Worm (Caenorhabditis elegans) whole organism, midembryonic: ENCODE results near the gene F59B10.2.

Source experiments
- T22C8.4 ChIP-seq: fragments of 200-800 bp; sonication (Bioruptor generic); IDR thresholded peaks from 2 replicates; pipeline ENCODE4 v1.3.6; 2022; ENCODE audit warnings: missing genetic modification characterization, missing compliant biosample characterization
- cog-1 ChIP-seq: sonication (generic microtip); optimal IDR thresholded peaks from 2 replicates; lab custom pipeline; 2016; ENCODE audit warnings: missing genetic modification characterization, missing compliant biosample characterization
- flt-1 ChIP-seq: fragments of 200-800 bp; sonication (Bioruptor generic); IDR thresholded peaks from 2 replicates; pipeline ENCODE4 v1.3.6; 2022; ENCODE audit warnings: missing genetic modification characterization, missing compliant biosample characterization
- klf-2 ChIP-seq: fragments of 200-800 bp; sonication (Bioruptor generic); conservative IDR thresholded peaks from 2 replicates; pipeline ENCODE4 v1.3.6; 2022; ENCODE audit warnings: missing genetic modification reagents, missing genetic modification characterization, missing compliant biosample characterization
- med-1 ChIP-seq: sonication (generic microtip); optimal IDR thresholded peaks from 2 replicates; lab custom pipeline; 2017; ENCODE audit warnings: missing genetic modification characterization, mild to moderate bottlenecking, missing compliant biosample characterization, antibody characterized with exemption, missing genetic modification reagents; ENCODE audit not compliant: insufficient read depth
- ref-1 ChIP-seq: fragments of 200-800 bp; sonication (Bioruptor generic); conservative IDR thresholded peaks from 2 replicates; pipeline ENCODE4 v1.3.6; 2022; ENCODE audit warnings: missing genetic modification reagents, missing genetic modification characterization, missing compliant biosample characterization
- tab-1 ChIP-seq: fragments of 200-800 bp; sonication (Bioruptor generic); IDR thresholded peaks from 2 replicates; pipeline ENCODE4 v1.3.6; 2022; ENCODE audit warnings: missing genetic modification characterization, missing compliant biosample characterization
- ztf-23 ChIP-seq: fragments of 200-800 bp; sonication (Bioruptor generic); IDR thresholded peaks from 2 replicates; pipeline ENCODE4 v1.3.6; 2022; ENCODE audit warnings: missing genetic modification reagents, missing genetic modification characterization, missing compliant biosample characterization
- ztf-29 ChIP-seq: fragments of 200-800 bp; sonication (Bioruptor generic); IDR thresholded peaks from 2 replicates; pipeline ENCODE4 v1.3.6; 2022; ENCODE audit warnings: missing genetic modification reagents, missing genetic modification characterization, missing compliant biosample characterization

ce11 chrII:10461207-10461606, 48.4 kb downstream of the F59B10.2 start, which contains the start of gene ZK673.5:
- TF ChIP-seq klf-2 (GFP tag; lab: Robert Waterston, UW) (no peak), tab-1 (no peak), ref-1 (GFP tag; lab: Robert Waterston, UW) (no peak), flt-1 (GFP tag; lab: Robert Waterston, UW) (no peak), cog-1 (tag; lab: Kevin White, UChicago) (no peak), T22C8.4 (GFP tag; lab: Robert Waterston, UW) (no peak), ztf-23 (GFP tag; lab: Robert Waterston, UW) (no peak), med-1 (GFP tag; lab: Kevin White, UChicago) (no peak), ztf-29 (GFP tag; lab: Robert Waterston, UW) (no peak)
